Worm (Caenorhabditis elegans) whole organism, L3 larva: Measurements from ENCODE around the gene ttll-4.
A peak's percentile ranks its signal among the peaks of the same experiment; 100 is the strongest.

ENCODE experiments used
- ceh-82 ChIP-seq: fragments of 150-350 bp; optimal IDR thresholded peaks from 2 replicates; lab custom pipeline; 2014; ENCODE audit warnings: missing biosample characterization, missing genetic modification characterization
- ceh-9 ChIP-seq: sonication (generic microtip); optimal IDR thresholded peaks from 2 replicates; lab custom pipeline; 2018; ENCODE audit warnings: missing biosample characterization, missing genetic modification characterization
- elt-3 ChIP-seq, 3 experiments: fragments of 150-350 bp in 1 of 3; sonication (generic microtip) in 2 of 3; optimal IDR thresholded peaks; 2 replicates in 2 of 3; 4 replicates in 1 of 3; lab custom pipeline; 2014 to 2017; ENCODE audit warnings: missing biosample characterization in 3 of 3, missing genetic modification characterization in 3 of 3
- nhr-77 ChIP-seq: fragments of 150-350 bp; optimal IDR thresholded peaks from 2 replicates; lab custom pipeline; 2014; ENCODE audit warnings: missing biosample characterization, missing genetic modification characterization
- pha-4 ChIP-seq: fragments of 150-350 bp; optimal IDR thresholded peaks from 2 replicates; lab custom pipeline; 2014; ENCODE audit warnings: missing biosample characterization, missing genetic modification reagents, missing genetic modification characterization

DNA sequence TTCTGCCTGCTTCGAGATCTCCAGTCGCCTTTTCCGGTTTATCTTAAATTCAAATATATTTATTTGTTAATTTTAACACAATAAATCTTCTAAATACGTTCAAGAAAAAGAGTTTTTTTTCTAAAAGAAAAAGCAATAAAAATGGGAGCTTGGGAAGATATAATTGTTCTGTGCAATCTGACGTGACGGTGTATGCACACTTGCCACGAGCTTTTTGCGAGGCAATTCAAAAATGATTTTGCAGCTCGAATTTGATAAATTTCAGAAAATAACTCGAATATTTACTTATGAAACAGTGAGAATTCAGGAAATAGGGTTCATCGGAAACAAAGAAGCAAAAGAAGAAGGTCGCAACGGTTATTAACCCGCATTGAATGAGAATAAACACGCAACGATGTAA, 30.9 kb upstream of the ttll-4 start:
- TF ChIP-seq ceh-9 (tag; lab: Kevin White, UChicago): no peak
- TF ChIP-seq elt-3 (tag; optimal IDR thresholded peaks at IDR 0.05; lab: Kevin White, UChicago): no peak
- peak; percentile 43 for TF ChIP-seq pha-4 (tag; lab: Kevin White, UChicago)
- TF ChIP-seq nhr-77 (tag; lab: Kevin White, UChicago): no peak
- TF ChIP-seq ceh-82 (tag; lab: Kevin White, UChicago): no peak
